Worm (Caenorhabditis elegans): ENCODE data around the gene M110.10.

- TF ChIP-seq ama-1 (optimal IDR thresholded peaks at IDR 0.05), result no peak
- TF ChIP-seq hmg-4 (GFP tag; optimal IDR thresholded peaks at IDR 0.05), result no peak
- no peak for TF ChIP-seq pes-1 (GFP tag; IDR thresholded peaks at IDR 0.05)
- no peak for TF ChIP-seq B0310.2 (tag; optimal IDR thresholded peaks at IDR 0.05)
Measured at ce11 chrII:8230976-8231375, 16.7 kb upstream of the M110.10 start, which contains the start of gene M110.9.
